6 fruit fly cellular contexts compared by ENCODE assay signal in genomic region chr3L:1876215-1876625, dm6.
A peak's percentile ranks its signal among the peaks of the same experiment; 100 is the strongest.
TF ChIP-seq lines count a peak whose summit lies in the region.

Gene dre4 (minus strand): TSS chr3L:1876312.

- peak; percentile 24 to 62 for TF ChIP-seq CTCF in S2 (optimal IDR thresholded peaks at IDR 0.05; lab: Kevin White, UChicago)
- TF ChIP-seq CTCF in whole organism, embryonic (GFP tag; optimal IDR thresholded peaks at IDR 0.05; lab: Kevin White, UChicago): peak; percentile 66

TF ChIP-seq in whole organism, adult, 20 proteins besides CTCF, POLR2A, EP300 and RAD21:
- TF ChIP-seq CG14711 (tag; optimal IDR thresholded peaks at IDR 0.05; lab: Kevin White, UChicago) (peak; percentile 44), cic (GFP tag; optimal IDR thresholded peaks at IDR 0.05; lab: Kevin White, UChicago) (no peak), CG7045 (GFP tag; optimal IDR thresholded peaks at IDR 0.05; lab: Kevin White, UChicago) (peak; percentile 56), CG33017 (tag; optimal IDR thresholded peaks at IDR 0.05; lab: Kevin White, UChicago) (no peak), Crg-1 (GFP tag; optimal IDR thresholded peaks at IDR 0.05; lab: Kevin White, UChicago) (peak; percentile 31), CG11617 (GFP tag; optimal IDR thresholded peaks at IDR 0.05; lab: Kevin White, UChicago) (peak; percentile 50), toe (GFP tag; optimal IDR thresholded peaks at IDR 0.05; lab: Kevin White, UChicago) (no peak), tj (GFP tag; optimal IDR thresholded peaks at IDR 0.05; lab: Kevin White, UChicago) (no peak), bab1 (GFP tag; optimal IDR thresholded peaks at IDR 0.05; lab: Kevin White, UChicago) (peak; percentile 63), Mnt (GFP tag; optimal IDR thresholded peaks at IDR 0.05; lab: Kevin White, UChicago) (peak; percentile 60), CG5204 (GFP tag; optimal IDR thresholded peaks at IDR 0.05; lab: Kevin White, UChicago) (no peak)
TF ChIP-seq in whole organism, adult: peak in this region for 6.

TF ChIP-seq in whole organism, embryonic, 481 proteins besides CTCF, POLR2A, EP300 and RAD21 (continues in another document):
- peak; percentile 9 for TF ChIP-seq grn (GFP tag; optimal IDR thresholded peaks at IDR 0.05; lab: Kevin White, UChicago)
- no peak for TF ChIP-seq GATAe (GFP tag; conservative IDR thresholded peaks at IDR 0.05; lab: Robert Waterston, UW)
- TF ChIP-seq CG7271 (tag; optimal IDR thresholded peaks at IDR 0.05; lab: Kevin White, UChicago): no peak
- peak; percentile 82 for TF ChIP-seq CG14710 (tag; optimal IDR thresholded peaks at IDR 0.05; lab: Kevin White, UChicago)
- peak; percentile 99 for TF ChIP-seq sqz (GFP tag; optimal IDR thresholded peaks at IDR 0.05; lab: Kevin White, UChicago)
- peak; percentile 11 for TF ChIP-seq exex (tag; optimal IDR thresholded peaks at IDR 0.05; lab: Kevin White, UChicago)
- peak; percentile 44 for TF ChIP-seq CG4854 (GFP tag; optimal IDR thresholded peaks at IDR 0.05; lab: Kevin White, UChicago)
- peak; percentile 10 for TF ChIP-seq CG16815 (GFP tag; optimal IDR thresholded peaks at IDR 0.05; lab: Kevin White, UChicago)
- no peak for TF ChIP-seq CG8765 (GFP tag; IDR thresholded peaks at IDR 0.05; lab: Robert Waterston, UW)
- TF ChIP-seq odd (GFP tag; optimal IDR thresholded peaks at IDR 0.05; lab: Kevin White, UChicago): no peak
- TF ChIP-seq CG13287 (GFP tag; IDR thresholded peaks at IDR 0.05; lab: Robert Waterston, UW; ENCODE audit: partially characterized antibody): peak; percentile 66
- TF ChIP-seq Hand (GFP tag; optimal IDR thresholded peaks at IDR 0.05; lab: Kevin White, UChicago): no peak
- TF ChIP-seq CG11456 (GFP tag; IDR thresholded peaks at IDR 0.05; lab: Robert Waterston, UW): 0 out of 3 replicates have a peak, but pooled peaks have one; percentile 31
- TF ChIP-seq disco-r (GFP tag; optimal IDR thresholded peaks at IDR 0.05; lab: Kevin White, UChicago): peak; percentile 48
- TF ChIP-seq ham (GFP tag; IDR thresholded peaks at IDR 0.05; lab: Robert Waterston, UW): no peak
- TF ChIP-seq br (optimal IDR thresholded peaks at IDR 0.05; lab: Kevin White, UChicago): no peak
- TF ChIP-seq pho (GFP tag; optimal IDR thresholded peaks at IDR 0.05; lab: Kevin White, UChicago): peak; percentile 84
- TF ChIP-seq ken (GFP tag; IDR thresholded peaks at IDR 0.05; lab: Robert Waterston, UW): 0 out of 3 replicates have a peak, but pooled peaks have one; percentile 52
- peak; percentile 37; the same call in 1 of the 4 replicates for TF ChIP-seq Gug (GFP tag; IDR thresholded peaks at IDR 0.05; lab: Robert Waterston, UW)

TF ChIP-seq in whole organism, prepupa, 60 proteins besides CTCF, POLR2A, EP300 and RAD21 (continues in another document):
- TF ChIP-seq CG6276 (GFP tag; optimal IDR thresholded peaks at IDR 0.05; lab: Kevin White, UChicago) (peak; percentile 62), CG4318 (GFP tag; optimal IDR thresholded peaks at IDR 0.05; lab: Kevin White, UChicago) (no peak), CG15336 (GFP tag; IDR thresholded peaks at IDR 0.05; lab: Robert Waterston, UW) (peak; percentile 76), Eip93F (GFP tag; optimal IDR thresholded peaks at IDR 0.05; lab: Kevin White, UChicago) (no peak), CG32006 (GFP tag; optimal IDR thresholded peaks at IDR 0.05; lab: Kevin White, UChicago) (peak; percentile 60), Sox102F (GFP tag; optimal IDR thresholded peaks at IDR 0.05; lab: Kevin White, UChicago) (peak; percentile 59), cyc (GFP tag; optimal IDR thresholded peaks at IDR 0.05; lab: Kevin White, UChicago) (peak; percentile 71), Met (GFP tag; optimal IDR thresholded peaks at IDR 0.05; lab: Kevin White, UChicago) (no peak), CG6163 (GFP tag; IDR thresholded peaks at IDR 0.05; lab: Robert Waterston, UW) (peak; percentile 66; the same call in 1 of the 3 replicates), CG6854 (GFP tag; optimal IDR thresholded peaks at IDR 0.05; lab: Kevin White, UChicago) (no peak), svp (GFP tag; lab: Kevin White, UChicago) (no peak), CG10631 (GFP tag; optimal IDR thresholded peaks at IDR 0.05; lab: Kevin White, UChicago) (no peak), dsx (GFP tag; optimal IDR thresholded peaks at IDR 0.05; lab: Kevin White, UChicago; ENCODE audit: poor library complexity, severe bottlenecking) (peak; percentile 45), spab (GFP tag; optimal IDR thresholded peaks at IDR 0.05; lab: Kevin White, UChicago) (peak; percentile 40), Sox15 (GFP tag; optimal IDR thresholded peaks at IDR 0.05; lab: Kevin White, UChicago) (peak; percentile 26), Eip75B (GFP tag; optimal IDR thresholded peaks at IDR 0.05; lab: Kevin White, UChicago) (no peak), fd85E (GFP tag; optimal IDR thresholded peaks at IDR 0.05; lab: Kevin White, UChicago) (no peak), CG11762 (GFP tag; optimal IDR thresholded peaks at IDR 0.05; lab: Kevin White, UChicago; ENCODE audit: insufficient read depth) (peak; percentile 6), CG6792 (GFP tag; optimal IDR thresholded peaks at IDR 0.05; lab: Kevin White, UChicago) (peak; percentile 58), eg (GFP tag; IDR thresholded peaks at IDR 0.05; lab: Robert Waterston, UW) (peak; percentile 86), Smox (GFP tag; optimal IDR thresholded peaks at IDR 0.05; lab: Kevin White, UChicago) (no peak)

TF ChIP-seq in whole organism, pupa, 21 proteins besides CTCF, POLR2A, EP300 and RAD21:
- TF ChIP-seq Pif1A (GFP tag; optimal IDR thresholded peaks at IDR 0.05; lab: Kevin White, UChicago): no peak
- TF ChIP-seq CG10348 (GFP tag; IDR thresholded peaks at IDR 0.05; lab: Robert Waterston, UW): no peak
- no peak; the same call in 1 of the 2 replicates for TF ChIP-seq CG32121 (GFP tag; IDR thresholded peaks at IDR 0.05; lab: Robert Waterston, UW)
- TF ChIP-seq Pif1B (GFP tag; optimal IDR thresholded peaks at IDR 0.05; lab: Kevin White, UChicago): no peak
- TF ChIP-seq gl (tag; optimal IDR thresholded peaks at IDR 0.05; lab: Kevin White, UChicago): no peak
- TF ChIP-seq EcR (GFP tag; optimal IDR thresholded peaks at IDR 0.05; lab: Kevin White, UChicago): peak; percentile 68
- peak; percentile 66 for TF ChIP-seq Snoo (tag; optimal IDR thresholded peaks at IDR 0.05; lab: Kevin White, UChicago)
- TF ChIP-seq CG34367 (tag; optimal IDR thresholded peaks at IDR 0.05; lab: Kevin White, UChicago): peak; percentile 48
- peak; percentile 62 for TF ChIP-seq Ets98B (GFP tag; IDR thresholded peaks at IDR 0.05; lab: Robert Waterston, UW)
- peak; percentile 67 for TF ChIP-seq CG17806 (tag; optimal IDR thresholded peaks at IDR 0.05; lab: Kevin White, UChicago)
- TF ChIP-seq D1 (tag; optimal IDR thresholded peaks at IDR 0.05; lab: Kevin White, UChicago): no peak
- peak; percentile 65 for TF ChIP-seq CG8159 (tag; optimal IDR thresholded peaks at IDR 0.05; lab: Kevin White, UChicago)
- peak; percentile 51 for TF ChIP-seq CG9948 (tag; optimal IDR thresholded peaks at IDR 0.05; lab: Kevin White, UChicago)
- peak; percentile 61 for TF ChIP-seq CG12605 (GFP tag; IDR thresholded peaks at IDR 0.05; lab: Robert Waterston, UW)
- peak; percentile 60 for TF ChIP-seq CG4496 (GFP tag; IDR thresholded peaks at IDR 0.05; lab: Robert Waterston, UW)
- TF ChIP-seq CG13204 (GFP tag; optimal IDR thresholded peaks at IDR 0.05; lab: Kevin White, UChicago): no peak
- peak; percentile 71 for TF ChIP-seq CG8301 (tag; optimal IDR thresholded peaks at IDR 0.05; lab: Kevin White, UChicago)
- 0 out of 3 replicates have a peak, but pooled peaks have one; percentile 17 for TF ChIP-seq fd96Ca (GFP tag; IDR thresholded peaks at IDR 0.05; lab: Robert Waterston, UW)
- peak; percentile 47 for TF ChIP-seq CG15710 (tag; optimal IDR thresholded peaks at IDR 0.05; lab: Kevin White, UChicago)
- peak; percentile 41; the same call in 1 of the 2 replicates for TF ChIP-seq rn (GFP tag; IDR thresholded peaks at IDR 0.05; lab: Robert Waterston, UW)
- no peak for TF ChIP-seq CG14655 (GFP tag; optimal IDR thresholded peaks at IDR 0.05; lab: Kevin White, UChicago)

TF ChIP-seq in whole organism, wandering third instar larva, 38 proteins besides CTCF, POLR2A, EP300 and RAD21:
- TF ChIP-seq HLH106 (tag; optimal IDR thresholded peaks at IDR 0.05; lab: Kevin White, UChicago): peak; percentile 36
- TF ChIP-seq Hnf4 (GFP tag; optimal IDR thresholded peaks at IDR 0.05; lab: Kevin White, UChicago): no peak
- peak; percentile 43 for TF ChIP-seq ey (GFP tag; optimal IDR thresholded peaks at IDR 0.05; lab: Kevin White, UChicago)
- peak in 1 of 2 experiments; percentile 66 for TF ChIP-seq foxo (GFP tag; optimal IDR thresholded peaks at IDR 0.05; lab: Kevin White, UChicago)
- no peak for TF ChIP-seq Rel (GFP tag; optimal IDR thresholded peaks at IDR 0.05; lab: Kevin White, UChicago)
- no peak for TF ChIP-seq Rel (tag; optimal IDR thresholded peaks at IDR 0.05; lab: Kevin White, UChicago)
- TF ChIP-seq sv (GFP tag; optimal IDR thresholded peaks at IDR 0.05; lab: Kevin White, UChicago): peak; percentile 61
- peak; percentile 59 for TF ChIP-seq rgr (GFP tag; optimal IDR thresholded peaks at IDR 0.05; lab: Kevin White, UChicago)
- peak; percentile 7 for TF ChIP-seq dmrt93B (GFP tag; optimal IDR thresholded peaks at IDR 0.05; lab: Kevin White, UChicago)
- no peak for TF ChIP-seq Jra (GFP tag; optimal IDR thresholded peaks at IDR 0.05; lab: Kevin White, UChicago)
- peak; percentile 37 for TF ChIP-seq psq (GFP tag; optimal IDR thresholded peaks at IDR 0.05; lab: Kevin White, UChicago)
- no peak for TF ChIP-seq woc (GFP tag; optimal IDR thresholded peaks at IDR 0.05; lab: Kevin White, UChicago)
- TF ChIP-seq sage (GFP tag; optimal IDR thresholded peaks at IDR 0.05; lab: Kevin White, UChicago): no peak
- TF ChIP-seq CG32264 (GFP tag; optimal IDR thresholded peaks at IDR 0.05; lab: Kevin White, UChicago): no peak
- TF ChIP-seq Hr83 (GFP tag; optimal IDR thresholded peaks at IDR 0.05; lab: Kevin White, UChicago; ENCODE audit: poor library complexity, severe bottlenecking): no peak
- peak; percentile 35 for TF ChIP-seq Sp1 (GFP tag; optimal IDR thresholded peaks at IDR 0.05; lab: Kevin White, UChicago)
- no peak for TF ChIP-seq Mio (GFP tag; optimal IDR thresholded peaks at IDR 0.05; lab: Kevin White, UChicago)
- peak; percentile 61 for TF ChIP-seq OdsH (GFP tag; optimal IDR thresholded peaks at IDR 0.05; lab: Kevin White, UChicago)
- TF ChIP-seq br (GFP tag; optimal IDR thresholded peaks at IDR 0.05; lab: Kevin White, UChicago): peak; percentile 9
- TF ChIP-seq h (GFP tag; optimal IDR thresholded peaks at IDR 0.05; lab: Kevin White, UChicago): peak; percentile 65
- TF ChIP-seq CG9705 (GFP tag; optimal IDR thresholded peaks at IDR 0.05; lab: Kevin White, UChicago): no peak
- no peak for TF ChIP-seq Vsx2 (GFP tag; optimal IDR thresholded peaks at IDR 0.05; lab: Kevin White, UChicago; ENCODE audit: partially characterized antibody)
- TF ChIP-seq pan (optimal IDR thresholded peaks at IDR 0.05; lab: Kevin White, UChicago): no peak
- no peak for TF ChIP-seq Hr78 (GFP tag; optimal IDR thresholded peaks at IDR 0.05; lab: Kevin White, UChicago)
- TF ChIP-seq Dif (GFP tag; optimal IDR thresholded peaks at IDR 0.05; lab: Kevin White, UChicago; ENCODE audit: partially characterized antibody): no peak
- no peak for TF ChIP-seq Dfd (GFP tag; optimal IDR thresholded peaks at IDR 0.05; lab: Kevin White, UChicago)
